Worm (Caenorhabditis elegans): ENCODE results near the gene best-20.

Gene best-20

DNA sequence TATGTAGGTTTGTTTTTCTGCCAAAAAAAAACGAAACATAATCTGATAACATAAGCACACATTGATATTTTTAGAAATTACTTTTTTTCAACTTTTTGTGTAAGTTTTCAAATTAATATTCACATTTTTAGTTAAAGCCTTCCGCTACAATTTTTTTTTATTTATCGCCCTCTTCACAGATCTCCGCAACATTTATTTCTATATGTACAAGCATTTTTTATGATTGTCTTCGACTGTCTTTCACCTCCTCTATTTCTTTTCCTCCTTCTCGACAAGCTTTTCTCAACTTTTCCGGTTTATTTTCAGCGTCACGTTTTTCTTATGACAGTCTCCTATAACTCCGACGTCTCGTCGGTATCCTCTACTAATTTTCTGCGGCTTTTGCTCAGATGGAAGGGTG, at the start of gene best-20:
TSS of gene best-20 (plus strand) at position 301 of the 400 bp plus-strand sequence.
- TF ChIP-seq C34B4.2 (tag; optimal IDR thresholded peaks at IDR 0.05) (no peak), lin-13 (GFP tag; optimal IDR thresholded peaks at IDR 0.05) (no peak), grh-1 (GFP tag; IDR thresholded peaks at IDR 0.05) (no peak), ceh-63 (GFP tag; optimal IDR thresholded peaks at IDR 0.05) (no peak), efl-3 (GFP tag; optimal IDR thresholded peaks at IDR 0.05) (no peak), efl-1 (optimal IDR thresholded peaks at IDR 0.05) (no peak), efl-1 (GFP tag; optimal IDR thresholded peaks at IDR 0.05 in 1 of 2) (no peak), rnt-1 (tag; optimal IDR thresholded peaks at IDR 0.05) (no peak), C04F5.9 (tag; optimal IDR thresholded peaks at IDR 0.05) (no peak), ztf-4 (tag; optimal IDR thresholded peaks at IDR 0.05) (no peak), pqm-1 (tag; optimal IDR thresholded peaks at IDR 0.05) (no peak), ztf-11 (tag; optimal IDR thresholded peaks at IDR 0.05) (no peak), mep-1 (tag; optimal IDR thresholded peaks at IDR 0.05) (no peak), ceh-82 (tag; optimal IDR thresholded peaks at IDR 0.05) (no peak)

DNA sequence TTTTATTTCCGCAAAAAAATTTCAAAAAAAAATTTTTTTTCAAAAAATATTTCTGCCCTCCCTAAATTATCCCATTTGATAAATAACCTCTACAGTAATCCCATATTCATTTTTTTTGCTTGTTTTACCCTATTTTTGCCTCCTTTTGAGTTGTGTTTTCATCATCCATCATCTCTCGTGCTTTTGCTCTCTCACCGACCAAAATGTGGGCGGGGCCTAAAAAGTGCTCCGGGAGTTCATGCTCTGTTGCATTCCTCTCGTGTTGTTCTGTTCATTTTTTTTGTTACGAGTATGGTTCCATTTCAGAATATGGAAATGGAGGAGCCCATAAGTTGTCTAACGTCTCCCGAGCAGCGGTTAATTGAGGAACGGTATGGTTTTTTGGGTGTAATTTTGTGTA, 46.8 kb upstream of the best-20 start, which contains the start of gene Y37E11AL.1:
TSS of gene Y37E11AL.1 (plus strand) at position 301 of the 400 bp plus-strand sequence.
- TF ChIP-seq nhr-84 (tag; optimal IDR thresholded peaks at IDR 0.05), result no peak
- no peak for TF ChIP-seq unc-30 (tag; optimal IDR thresholded peaks at IDR 0.05)
- TF ChIP-seq C16A3.4 (tag; optimal IDR thresholded peaks at IDR 0.05), result no peak
- no peak for TF ChIP-seq isw-1 (GFP tag; IDR thresholded peaks at IDR 0.05)
- TF ChIP-seq lin-35 (GFP tag; optimal IDR thresholded peaks at IDR 0.05), result no peak
- no peak for TF ChIP-seq sptf-1 (tag; optimal IDR thresholded peaks at IDR 0.05)
- TF ChIP-seq snpc-4 (tag; optimal IDR thresholded peaks at IDR 0.05), result no peak
- TF ChIP-seq lin-15B (tag; optimal IDR thresholded peaks at IDR 0.05), result no peak
- no peak for TF ChIP-seq aha-1 (tag; optimal IDR thresholded peaks at IDR 0.05)
- TF ChIP-seq irx-1 (tag; optimal IDR thresholded peaks at IDR 0.05), result no peak
- no peak for TF ChIP-seq elt-3 (tag; optimal IDR thresholded peaks at IDR 0.05)
- no peak for TF ChIP-seq skn-1 (tag; optimal IDR thresholded peaks at IDR 0.05)
- TF ChIP-seq ces-1 (GFP tag; optimal IDR thresholded peaks at IDR 0.05), result no peak
- TF ChIP-seq unc-98 (GFP tag; IDR thresholded peaks at IDR 0.05), result no peak
- TF ChIP-seq ztf-4 (tag; optimal IDR thresholded peaks at IDR 0.05), result no peak
- no peak for TF ChIP-seq fkh-8 (tag; optimal IDR thresholded peaks at IDR 0.05)
- no peak for TF ChIP-seq elt-2 (tag; optimal IDR thresholded peaks at IDR 0.05)

DNA sequence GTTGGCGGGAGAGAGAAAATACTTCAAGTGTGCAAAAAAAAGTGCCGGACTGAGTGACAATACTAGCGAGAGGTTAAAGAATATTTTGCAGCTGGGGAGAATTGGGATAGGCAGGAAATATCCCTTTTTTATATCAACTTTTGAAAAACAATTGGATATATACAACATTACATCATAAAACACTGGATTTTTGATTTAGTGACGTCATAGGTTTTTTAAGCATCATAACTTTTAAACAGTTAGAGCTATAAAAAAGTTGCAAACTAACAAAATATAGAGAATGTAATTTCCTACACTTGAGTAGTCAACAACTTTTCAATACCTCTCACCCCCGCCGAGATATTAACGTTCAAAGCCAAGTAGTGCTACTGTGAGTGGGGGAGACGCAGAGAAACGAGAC, 45.3 kb upstream of the best-20 start:
- no peak for TF ChIP-seq grh-1 (GFP tag; IDR thresholded peaks at IDR 0.05)
- TF ChIP-seq ceh-63 (GFP tag; optimal IDR thresholded peaks at IDR 0.05), result no peak
- no peak for TF ChIP-seq efl-1 (optimal IDR thresholded peaks at IDR 0.05)
- TF ChIP-seq efl-1 (GFP tag; optimal IDR thresholded peaks at IDR 0.05 in 1 of 2), result no peak
- no peak for TF ChIP-seq zag-1 (tag; optimal IDR thresholded peaks at IDR 0.05)
- TF ChIP-seq ceh-88 (GFP tag; IDR thresholded peaks at IDR 0.05), result no peak
- no peak for TF ChIP-seq zip-4 (GFP tag; optimal IDR thresholded peaks at IDR 0.05)
- TF ChIP-seq egl-27 (tag; optimal IDR thresholded peaks at IDR 0.05), result no peak
- no peak for TF ChIP-seq unc-98 (GFP tag; IDR thresholded peaks at IDR 0.05)
- no peak for TF ChIP-seq jun-1 (tag; optimal IDR thresholded peaks at IDR 0.05)
- TF ChIP-seq pax-3 (tag; optimal IDR thresholded peaks at IDR 0.05), result no peak
- TF ChIP-seq unc-130 (tag; optimal IDR thresholded peaks at IDR 0.05), result no peak
- no peak for TF ChIP-seq dsc-1 (tag; optimal IDR thresholded peaks at IDR 0.05)
- TF ChIP-seq C16A3.4 (tag; optimal IDR thresholded peaks at IDR 0.05), result no peak
- TF ChIP-seq skn-1 (tag; optimal IDR thresholded peaks at IDR 0.05), result no peak
- no peak for TF ChIP-seq mdl-1 (tag; optimal IDR thresholded peaks at IDR 0.05)
- TF ChIP-seq ztf-4 (tag; optimal IDR thresholded peaks at IDR 0.05), result no peak

DNA sequence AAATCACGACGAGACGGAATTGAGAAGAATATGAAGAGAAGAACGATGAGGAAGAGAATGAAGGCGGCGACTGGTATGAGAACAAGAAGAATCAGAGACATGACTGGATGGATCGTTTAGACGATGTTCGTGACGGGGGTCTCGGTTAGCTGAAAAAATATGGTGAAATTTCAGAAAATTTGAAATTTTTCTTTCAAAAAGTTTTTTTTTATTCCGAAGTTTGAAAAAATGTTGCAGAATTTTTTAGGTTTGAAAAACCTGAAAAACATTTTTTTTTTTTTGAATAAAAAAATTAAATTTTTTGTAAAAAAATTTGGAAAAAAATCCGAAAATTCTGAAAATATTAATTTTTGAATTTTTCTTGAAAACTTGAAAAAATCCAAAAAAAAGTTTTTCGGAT, 37.0 kb upstream of the best-20 start, which contains the start of gene Y37E11AM.3:
TSS of gene Y37E11AM.3 (minus strand) at position 101 of the 400 bp plus-strand sequence.
- TF ChIP-seq lin-13 (GFP tag; optimal IDR thresholded peaks at IDR 0.05) (no peak), nhr-84 (tag; optimal IDR thresholded peaks at IDR 0.05) (no peak), nhr-28 (tag; optimal IDR thresholded peaks at IDR 0.05) (no peak), elt-2 (tag; optimal IDR thresholded peaks at IDR 0.05) (no peak), ceh-8 (GFP tag; optimal IDR thresholded peaks at IDR 0.05) (no peak)
